Worm (Caenorhabditis elegans) whole organism, L4 larva: ENCODE measurements around the gene oig-8.

Experiments
- D1046.2 ChIP-seq: fragments of 200-800 bp; sonication (Bioruptor generic); IDR thresholded peaks from 2 replicates; pipeline ENCODE4 v1.3.6; 2022; ENCODE audit warnings: missing genetic modification characterization, missing compliant biosample characterization
- F10B5.3 ChIP-seq: sonication (generic microtip); optimal IDR thresholded peaks from 2 replicates; lab custom pipeline; 2016; ENCODE audit warnings: mild to moderate bottlenecking, missing genetic modification characterization, missing compliant biosample characterization
- F37D6.2 ChIP-seq: sonication (generic microtip); optimal IDR thresholded peaks from 2 replicates; lab custom pipeline; 2016; ENCODE audit warnings: mild to moderate bottlenecking, missing genetic modification characterization, missing compliant biosample characterization
- F44E2.7 ChIP-seq: fragments of 200-800 bp; sonication (Bioruptor generic); IDR thresholded peaks from 2 replicates; pipeline ENCODE4 v2.1.2; 2022; ENCODE audit warnings: missing genetic modification characterization, missing compliant biosample characterization
- R02D3.7 ChIP-seq: fragments of 150-350 bp; sonication (generic microtip); optimal IDR thresholded peaks from 3 replicates; lab custom pipeline; 2014; ENCODE audit warnings: missing biosample characterization, missing genetic modification characterization
- Y105C5A.15 ChIP-seq: fragments of 200-800 bp; sonication (Bioruptor generic); IDR thresholded peaks from 2 replicates; pipeline ENCODE4 v1.3.6; 2022; ENCODE audit warnings: missing genetic modification characterization, missing compliant biosample characterization
- Y48G9A.11 ChIP-seq: fragments of 200-800 bp; sonication (Bioruptor generic); IDR thresholded peaks from 2 replicates; pipeline ENCODE4 v1.3.6; 2022; ENCODE audit warnings: missing genetic modification reagents, missing genetic modification characterization, missing compliant biosample characterization
- Y5F2A.4 ChIP-seq: fragments of 200-800 bp; sonication (Bioruptor generic); optimal IDR thresholded peaks from 2 replicates; lab custom pipeline; 2018; ENCODE audit warnings: mild to moderate bottlenecking, missing genetic modification characterization, missing compliant biosample characterization
- ZK337.2 ChIP-seq: fragments of 200-800 bp; sonication (Bioruptor generic); IDR thresholded peaks from 2 replicates; pipeline ENCODE4 v1.3.6; 2022; ENCODE audit warnings: missing genetic modification reagents, missing genetic modification characterization, missing compliant biosample characterization
- aha-1 ChIP-seq: fragments of 150-350 bp; peaks from one replicate; lab custom pipeline; 2014; ENCODE audit warnings: missing biosample characterization, missing genetic modification characterization
- arid-1 ChIP-seq: fragments of 200-800 bp; sonication (Bioruptor generic); conservative IDR thresholded peaks from 2 replicates; pipeline ENCODE4 v1.3.6; 2022; ENCODE audit warnings: missing genetic modification reagents, missing genetic modification characterization, missing compliant biosample characterization
- attf-4 ChIP-seq: sonication (generic microtip); optimal IDR thresholded peaks from 3 replicates; lab custom pipeline; 2017; ENCODE audit warnings: missing biosample characterization, missing genetic modification characterization
- ceh-28 ChIP-seq: fragments of 150-350 bp; optimal IDR thresholded peaks from 2 replicates; lab custom pipeline; 2014; ENCODE audit warnings: missing biosample characterization, missing genetic modification reagents, missing genetic modification characterization
- ceh-32 ChIP-seq: sonication (generic microtip); optimal IDR thresholded peaks from 2 replicates; lab custom pipeline; 2016; ENCODE audit warnings: mild to moderate bottlenecking, missing genetic modification characterization, missing compliant biosample characterization; ENCODE audit not compliant: poor library complexity
- ceh-44 ChIP-seq: fragments of 200-800 bp; sonication (Bioruptor generic); IDR thresholded peaks from 2 replicates; pipeline ENCODE4 v1.3.6; 2022; ENCODE audit warnings: missing genetic modification reagents, missing genetic modification characterization, missing compliant biosample characterization
- ceh-62 ChIP-seq: sonication (generic microtip); optimal IDR thresholded peaks from 2 replicates; lab custom pipeline; 2017; ENCODE audit warnings: missing biosample characterization, missing genetic modification characterization
- daf-16 ChIP-seq, 3 experiments: sonication (generic microtip); optimal IDR thresholded peaks; 2 replicates each; lab custom pipeline; 2016 to 2017; ENCODE audit warnings: missing genetic modification characterization in 3 of 3, missing genetic modification reagents in 3 of 3, mild to moderate bottlenecking in 2 of 3, missing compliant biosample characterization in 2 of 3, missing biosample characterization in 1 of 3, moderate library complexity in 1 of 3
- daf-8 ChIP-seq: fragments of 200-800 bp; sonication (Bioruptor generic); IDR thresholded peaks from 2 replicates; pipeline ENCODE4 v1.3.6; 2022; ENCODE audit warnings: missing genetic modification characterization, missing compliant biosample characterization
- dmd-8 ChIP-seq: fragments of 200-800 bp; sonication (Bioruptor generic); IDR thresholded peaks from 2 replicates; pipeline ENCODE4 v1.3.6; 2022; ENCODE audit warnings: missing genetic modification characterization, missing compliant biosample characterization
- dpl-1 ChIP-seq: fragments of 150-350 bp; optimal IDR thresholded peaks from 2 replicates; lab custom pipeline; 2014; ENCODE audit warnings: missing biosample characterization, missing genetic modification reagents, missing genetic modification characterization
- dve-1 ChIP-seq: sonication (generic microtip); optimal IDR thresholded peaks from 2 replicates; lab custom pipeline; 2017; ENCODE audit warnings: antibody characterized with exemption, mild to moderate bottlenecking, missing genetic modification characterization, missing compliant biosample characterization; ENCODE audit not compliant: insufficient read depth
- fkh-10 ChIP-seq: fragments of 150-350 bp; optimal IDR thresholded peaks from 2 replicates; lab custom pipeline; 2014; ENCODE audit warnings: missing biosample characterization, missing genetic modification reagents, missing genetic modification characterization
- gei-8 ChIP-seq: fragments of 200-800 bp; sonication (Bioruptor generic); optimal IDR thresholded peaks from 2 replicates; lab custom pipeline; 2018; ENCODE audit warnings: mild to moderate bottlenecking, missing genetic modification characterization, missing compliant biosample characterization
- hlh-11 ChIP-seq: fragments of 200-800 bp; sonication (Bioruptor generic); optimal IDR thresholded peaks from 2 replicates; lab custom pipeline; 2018; ENCODE audit warnings: mild to moderate bottlenecking, missing genetic modification characterization, missing compliant biosample characterization
- lim-7 ChIP-seq: fragments of 200-800 bp; sonication (Bioruptor generic); IDR thresholded peaks from 2 replicates; pipeline ENCODE4 v1.3.6; 2022; ENCODE audit warnings: missing genetic modification characterization, missing compliant biosample characterization
- lin-13 ChIP-seq: fragments of 150-350 bp; optimal IDR thresholded peaks from 2 replicates; lab custom pipeline; 2014; ENCODE audit warnings: missing biosample characterization, missing genetic modification reagents, missing genetic modification characterization
- lin-39 ChIP-seq: fragments of 150-350 bp; optimal IDR thresholded peaks from 2 replicates; lab custom pipeline; 2014; ENCODE audit warnings: missing biosample characterization, missing genetic modification reagents, missing genetic modification characterization
- lsy-2 ChIP-seq, 2 experiments: fragments of 150-350 bp in 1 of 2; sonication (generic microtip) in 1 of 2; optimal IDR thresholded peaks; 2 replicates each; lab custom pipeline; 2014 to 2017; ENCODE audit warnings: missing biosample characterization in 2 of 2, missing genetic modification characterization in 2 of 2
- madf-5 ChIP-seq, 2 experiments: fragments of 200-800 bp; sonication (Bioruptor generic); IDR thresholded peaks; 2 replicates each; pipeline ENCODE4 v1.3.6; 2022; ENCODE audit warnings: missing compliant biosample characterization in 2 of 2, missing genetic modification characterization in 2 of 2
- madf-9 ChIP-seq: fragments of 200-800 bp; sonication (Bioruptor generic); conservative IDR thresholded peaks from 2 replicates; pipeline ENCODE4 v1.3.6; 2022; ENCODE audit warnings: missing genetic modification reagents, missing genetic modification characterization, missing compliant biosample characterization
- mxl-2 ChIP-seq: fragments of 200-800 bp; sonication (Bioruptor generic); conservative IDR thresholded peaks from 2 replicates; pipeline ENCODE4 v1.3.6; 2022; ENCODE audit warnings: missing genetic modification reagents, missing genetic modification characterization, missing compliant biosample characterization
- nhr-111 ChIP-seq: fragments of 200-800 bp; sonication (Bioruptor generic); optimal IDR thresholded peaks from 2 replicates; lab custom pipeline; 2018; ENCODE audit warnings: mild to moderate bottlenecking, missing genetic modification characterization, missing compliant biosample characterization
- nhr-237 ChIP-seq: sonication (generic microtip); optimal IDR thresholded peaks from 2 replicates; lab custom pipeline; 2017; ENCODE audit warnings: missing biosample characterization, missing genetic modification characterization
- nhr-28 ChIP-seq: fragments of 150-350 bp; optimal IDR thresholded peaks from 2 replicates; lab custom pipeline; 2014; ENCODE audit warnings: missing biosample characterization, missing genetic modification characterization
- nhr-42 ChIP-seq: fragments of 200-800 bp; sonication (Bioruptor generic); IDR thresholded peaks from 2 replicates; pipeline ENCODE4 v1.3.6; 2022; ENCODE audit warnings: missing genetic modification characterization, missing compliant biosample characterization
- nhr-77 ChIP-seq: fragments of 150-350 bp; optimal IDR thresholded peaks from 2 replicates; lab custom pipeline; 2014; ENCODE audit warnings: missing biosample characterization, missing genetic modification characterization
- pha-4 ChIP-seq, 2 experiments: fragments of 150-350 bp in 1 of 2; fragments of 200-800 bp in 1 of 2; sonication (Bioruptor generic) in 1 of 2; IDR thresholded peaks in 1 of 2; optimal IDR thresholded peaks in 1 of 2; 2 replicates each; pipeline versions ENCODE4 v1.3.6 to Lab custom; 2014 to 2022; ENCODE audit warnings: missing genetic modification characterization in 2 of 2, missing genetic modification reagents in 2 of 2, missing biosample characterization in 1 of 2, missing compliant biosample characterization in 1 of 2
- php-3 ChIP-seq: fragments of 200-800 bp; sonication (Bioruptor generic); IDR thresholded peaks from 2 replicates; pipeline ENCODE4 v1.3.6; 2022; ENCODE audit warnings: missing genetic modification reagents, missing genetic modification characterization, missing compliant biosample characterization
- pqm-1 ChIP-seq: sonication (generic microtip); optimal IDR thresholded peaks from 2 replicates; lab custom pipeline; 2017; ENCODE audit warnings: missing biosample characterization, missing genetic modification characterization
- rbr-2 ChIP-seq: sonication (generic microtip); optimal IDR thresholded peaks from 2 replicates; lab custom pipeline; 2016; ENCODE audit warnings: missing genotype, missing genetic modification characterization, missing compliant biosample characterization
- saeg-2 ChIP-seq: fragments of 200-800 bp; sonication (Bioruptor generic); IDR thresholded peaks from 2 replicates; pipeline ENCODE4 v1.3.6; 2022; ENCODE audit warnings: missing genetic modification reagents, missing genetic modification characterization, missing compliant biosample characterization
- sdz-12 ChIP-seq: fragments of 200-800 bp; sonication (Bioruptor generic); optimal IDR thresholded peaks from 2 replicates; lab custom pipeline; 2018; ENCODE audit warnings: mild to moderate bottlenecking, missing genetic modification characterization, missing compliant biosample characterization
- set-16 ChIP-seq: fragments of 200-800 bp; sonication (Bioruptor generic); IDR thresholded peaks from 2 replicates; pipeline ENCODE4 v1.3.6; 2022; ENCODE audit warnings: missing genetic modification reagents, missing genetic modification characterization, missing compliant biosample characterization
- spr-1 ChIP-seq: sonication (generic microtip); optimal IDR thresholded peaks from 2 replicates; lab custom pipeline; 2016; ENCODE audit warnings: mild to moderate bottlenecking, missing genetic modification characterization, missing compliant biosample characterization
- zfp-3 ChIP-seq: fragments of 200-800 bp; sonication (Bioruptor generic); conservative IDR thresholded peaks from 2 replicates; pipeline ENCODE4 v1.3.6; 2022; ENCODE audit warnings: missing genetic modification reagents, missing genetic modification characterization, missing compliant biosample characterization
- zip-11 ChIP-seq: fragments of 200-800 bp; sonication (Bioruptor generic); IDR thresholded peaks from 2 replicates; pipeline ENCODE4 v1.3.6; 2022; ENCODE audit warnings: missing genetic modification characterization, missing compliant biosample characterization
- zip-2 ChIP-seq: fragments of 150-350 bp; optimal IDR thresholded peaks from 2 replicates; lab custom pipeline; 2014; ENCODE audit warnings: missing biosample characterization, missing genetic modification characterization
- ztf-11 ChIP-seq: fragments of 150-350 bp; optimal IDR thresholded peaks from 2 replicates; lab custom pipeline; 2014; ENCODE audit warnings: missing biosample characterization, missing genetic modification characterization

Gene oig-8

ce11 chrII:6625302-6625701, 23.6 kb downstream of the oig-8 start, which contains the start of gene F54H5.14:
F54H5.14 (minus strand) TSS chrII:6625402.
- TF ChIP-seq lsy-2 (tag; optimal IDR thresholded peaks at IDR 0.05; lab: Kevin White, UChicago) (no peak), dpl-1 (GFP tag; lab: Kevin White, UChicago) (no peak), nhr-77 (tag; lab: Kevin White, UChicago) (no peak), F10B5.3 (tag; lab: Kevin White, UChicago) (no peak), saeg-2 (GFP tag; lab: Robert Waterston, UW) (no peak), lin-39 (tag; lab: Kevin White, UChicago) (no peak), daf-16 (GFP tag; optimal IDR thresholded peaks at IDR 0.05; lab: Kevin White, UChicago) (no peak), daf-16 (tag; optimal IDR thresholded peaks at IDR 0.05; lab: Kevin White, UChicago) (peak; percentile 9), zip-11 (GFP tag; lab: Robert Waterston, UW) (no peak), madf-5 (GFP tag; IDR thresholded peaks at IDR 0.05; lab: Robert Waterston, UW) (no peak), ztf-11 (tag; lab: Kevin White, UChicago) (no peak), ceh-44 (no peak), attf-4 (tag; lab: Kevin White, UChicago) (no peak), F44E2.7 (no peak), nhr-237 (tag; lab: Kevin White, UChicago) (no peak), gei-8 (GFP tag; lab: Kevin White, UChicago) (no peak), pqm-1 (tag; lab: Kevin White, UChicago) (peak; percentile 25), Y5F2A.4 (no peak), lim-7 (GFP tag; lab: Robert Waterston, UW) (no peak), dve-1 (peak; percentile 48), sdz-12 (no peak), F37D6.2 (no peak)

ce11 chrII:6621886-6622285, 27.0 kb downstream of the oig-8 start, which contains the start of gene F54H5.3:
F54H5.3 (plus strand) TSS chrII:6622186.
- no peak for TF ChIP-seq Y105C5A.15 (GFP tag; lab: Robert Waterston, UW)
- TF ChIP-seq Y48G9A.11 (GFP tag; lab: Robert Waterston, UW), result no peak
- TF ChIP-seq gei-8 (GFP tag; lab: Kevin White, UChicago), result no peak
- TF ChIP-seq fkh-10 (GFP tag; lab: Kevin White, UChicago), result no peak
- no peak for TF ChIP-seq F44E2.7
- no peak for TF ChIP-seq ceh-62 (tag; lab: Kevin White, UChicago)
- no peak for TF ChIP-seq aha-1 (tag; lab: Kevin White, UChicago)
- no peak for TF ChIP-seq hlh-11 (tag; lab: Kevin White, UChicago)
- no peak for TF ChIP-seq pha-4 (GFP tag; IDR thresholded peaks at IDR 0.05; lab: Robert Waterston, UW)
- no peak for TF ChIP-seq pha-4 (tag; optimal IDR thresholded peaks at IDR 0.05; lab: Kevin White, UChicago)
- TF ChIP-seq zip-2 (tag; lab: Kevin White, UChicago), result no peak
- no peak for TF ChIP-seq ztf-11 (tag; lab: Kevin White, UChicago)
- TF ChIP-seq madf-9, result no peak
- TF ChIP-seq php-3 (GFP tag; lab: Robert Waterston, UW), result no peak
- TF ChIP-seq, all 104 proteins: peak for 0

- TF ChIP-seq rbr-2 (tag; lab: Kevin White, UChicago) (no peak), daf-8 (GFP tag; lab: Robert Waterston, UW) (no peak), ceh-28 (tag; lab: Kevin White, UChicago) (no peak), mxl-2 (GFP tag; lab: Robert Waterston, UW) (no peak), spr-1 (no peak), ZK337.2 (GFP tag; lab: Robert Waterston, UW) (no peak), ceh-32 (tag; lab: Kevin White, UChicago) (no peak), nhr-42 (no peak), aha-1 (tag; lab: Kevin White, UChicago) (peak; percentile 23), dmd-8 (GFP tag; lab: Robert Waterston, UW) (no peak), zip-2 (tag; lab: Kevin White, UChicago) (no peak), arid-1 (GFP tag; lab: Robert Waterston, UW) (no peak), R02D3.7 (no peak), lin-13 (GFP tag; lab: Kevin White, UChicago) (no peak), D1046.2 (GFP tag; lab: Robert Waterston, UW) (no peak), hlh-11 (tag; lab: Kevin White, UChicago) (peak; percentile 19), saeg-2 (GFP tag; lab: Robert Waterston, UW) (no peak), nhr-28 (tag; lab: Kevin White, UChicago) (peak; percentile 37), set-16 (GFP tag; lab: Robert Waterston, UW) (no peak), nhr-111 (no peak), zfp-3 (no peak), pqm-1 (tag; lab: Kevin White, UChicago) (no peak)
Measured at ce11 chrII:6619007-6619406, 29.9 kb downstream of the oig-8 start.
